Worm (Caenorhabditis elegans) whole organism, young adult: ENCODE measurements around the gene mmaa-1.

ENCODE experiments used
- B0019.2 ChIP-seq: fragments of 200-800 bp; sonication (Bioruptor generic); conservative IDR thresholded peaks from 2 replicates; pipeline ENCODE4 v1.3.6; 2022; ENCODE audit warnings: missing genetic modification reagents, missing genetic modification characterization, missing compliant biosample characterization
- B0261.1 ChIP-seq: sonication (generic microtip); optimal IDR thresholded peaks from 2 replicates; lab custom pipeline; 2016; ENCODE audit warnings: mild to moderate bottlenecking, missing genetic modification characterization, moderate library complexity, missing compliant biosample characterization
- B0336.3 ChIP-seq: fragments of 200-800 bp; sonication (Bioruptor generic); IDR thresholded peaks from 2 replicates; pipeline ENCODE4 v1.3.6; 2022; ENCODE audit warnings: missing genetic modification characterization, missing compliant biosample characterization
- F22D6.2 ChIP-seq: sonication (generic microtip); optimal IDR thresholded peaks from 2 replicates; lab custom pipeline; 2016; ENCODE audit warnings: mild to moderate bottlenecking, missing genetic modification characterization, missing compliant biosample characterization
- F33H1.4 ChIP-seq: fragments of 200-800 bp; sonication (Bioruptor generic); IDR thresholded peaks from 2 replicates; pipeline ENCODE4 v1.3.6; 2022; ENCODE audit warnings: missing genetic modification reagents, missing genetic modification characterization, missing compliant biosample characterization
- F37B4.10 ChIP-seq: fragments of 200-800 bp; sonication (Bioruptor generic); IDR thresholded peaks from 2 replicates; pipeline ENCODE4 v1.3.6; 2022; ENCODE audit warnings: missing genetic modification characterization, missing compliant biosample characterization
- K12H6.12 ChIP-seq: fragments of 200-800 bp; sonication (Bioruptor generic); optimal IDR thresholded peaks from 2 replicates; lab custom pipeline; 2018; ENCODE audit warnings: mild to moderate bottlenecking, missing genetic modification characterization, missing compliant biosample characterization
- Y53F4B.3 ChIP-seq: fragments of 200-800 bp; sonication (Bioruptor generic); IDR thresholded peaks from 2 replicates; pipeline ENCODE4 v1.3.6; 2022; ENCODE audit warnings: missing genetic modification reagents, missing genetic modification characterization, missing compliant biosample characterization
- Y53G8AR.9 ChIP-seq: fragments of 200-800 bp; sonication (Bioruptor generic); conservative IDR thresholded peaks from 2 replicates; pipeline ENCODE4 v1.3.6; 2022; ENCODE audit warnings: missing genetic modification reagents, missing genetic modification characterization, missing compliant biosample characterization
- Y56A3A.18 ChIP-seq: fragments of 200-800 bp; sonication (Bioruptor generic); IDR thresholded peaks from 2 replicates; pipeline ENCODE4 v1.3.6; 2022; ENCODE audit warnings: missing genetic modification reagents, missing genetic modification characterization, missing compliant biosample characterization
- akir-1 ChIP-seq: fragments of 200-800 bp; sonication (Bioruptor generic); optimal IDR thresholded peaks from 2 replicates; lab custom pipeline; 2018; ENCODE audit warnings: mild to moderate bottlenecking, missing genetic modification characterization, moderate library complexity, missing compliant biosample characterization
- atf-7 ChIP-seq: sonication (generic microtip); optimal IDR thresholded peaks from 2 replicates; lab custom pipeline; 2017; ENCODE audit warnings: mild to moderate bottlenecking, missing genetic modification characterization, missing compliant biosample characterization
- attf-3 ChIP-seq: fragments of 200-800 bp; sonication (Bioruptor generic); conservative IDR thresholded peaks from 2 replicates; pipeline ENCODE4 v1.3.6; 2022; ENCODE audit warnings: missing genetic modification reagents, missing genetic modification characterization, missing compliant biosample characterization
- bed-1 ChIP-seq: fragments of 200-800 bp; sonication (Bioruptor generic); IDR thresholded peaks from 2 replicates; pipeline ENCODE4 v1.3.6; 2022; ENCODE audit warnings: missing genetic modification reagents, missing genetic modification characterization, missing compliant biosample characterization
- ccch-3 ChIP-seq: fragments of 200-800 bp; sonication (Bioruptor generic); optimal IDR thresholded peaks from 2 replicates; lab custom pipeline; 2018; ENCODE audit warnings: mild to moderate bottlenecking, missing genetic modification characterization, missing compliant biosample characterization
- ceh-27 ChIP-seq: fragments of 200-800 bp; sonication (Bioruptor generic); optimal IDR thresholded peaks from 2 replicates; lab custom pipeline; 2018; ENCODE audit warnings: mild to moderate bottlenecking, missing genetic modification characterization, moderate library complexity, missing compliant biosample characterization
- chd-7 ChIP-seq: sonication (generic microtip); optimal IDR thresholded peaks from 2 replicates; lab custom pipeline; 2016; ENCODE audit warnings: mild to moderate bottlenecking, missing genetic modification characterization, moderate library complexity, missing compliant biosample characterization
- efl-1 ChIP-seq: fragments of 150-350 bp; optimal IDR thresholded peaks from 2 replicates; lab custom pipeline; 2014; ENCODE audit warnings: missing biosample characterization, missing genetic modification reagents, missing genetic modification characterization
- ekl-4 ChIP-seq: fragments of 200-800 bp; sonication (Bioruptor generic); IDR thresholded peaks from 2 replicates; pipeline ENCODE4 v1.3.6; 2022; ENCODE audit warnings: missing genetic modification reagents, missing genetic modification characterization, missing compliant biosample characterization
- him-1 ChIP-seq: sonication (generic microtip); optimal IDR thresholded peaks from 2 replicates; lab custom pipeline; 2016; ENCODE audit warnings: missing genotype, missing genetic modification reagents, missing genetic modification characterization, missing compliant biosample characterization
- hmg-20 ChIP-seq: fragments of 200-800 bp; sonication (Bioruptor generic); IDR thresholded peaks from 2 replicates; pipeline ENCODE4 v1.3.6; 2022; ENCODE audit warnings: missing genetic modification reagents, missing genetic modification characterization, missing compliant biosample characterization
- hsf-1 ChIP-seq: fragments of 200-800 bp; sonication (Bioruptor generic); IDR thresholded peaks from 2 replicates; pipeline ENCODE4 v1.3.6; 2022; ENCODE audit warnings: missing genetic modification reagents, missing genetic modification characterization, missing compliant biosample characterization
- lin-26 ChIP-seq: fragments of 200-800 bp; sonication (Bioruptor generic); IDR thresholded peaks from 2 replicates; pipeline ENCODE4 v1.3.6; 2022; ENCODE audit warnings: missing genetic modification reagents, missing genetic modification characterization, missing compliant biosample characterization
- lin-40 ChIP-seq: sonication (generic microtip); optimal IDR thresholded peaks from 2 replicates; lab custom pipeline; 2016; ENCODE audit warnings: missing genetic modification characterization, mild to moderate bottlenecking, missing compliant biosample characterization, missing genotype, missing genetic modification reagents
- lin-54 ChIP-seq: fragments of 200-800 bp; sonication (Bioruptor generic); optimal IDR thresholded peaks from 2 replicates; lab custom pipeline; 2018; ENCODE audit warnings: mild to moderate bottlenecking, missing genetic modification characterization, missing compliant biosample characterization
- lsl-1 ChIP-seq: fragments of 200-800 bp; sonication (Bioruptor generic); optimal IDR thresholded peaks from 2 replicates; lab custom pipeline; 2018; ENCODE audit warnings: mild to moderate bottlenecking, missing genetic modification characterization, moderate library complexity, missing compliant biosample characterization
- madf-6 ChIP-seq: fragments of 200-800 bp; sonication (Bioruptor generic); IDR thresholded peaks from 2 replicates; pipeline ENCODE4 v1.3.6; 2022; ENCODE audit warnings: missing genetic modification reagents, missing genetic modification characterization, missing compliant biosample characterization
- mcd-1 ChIP-seq: fragments of 200-800 bp; sonication (Bioruptor generic); IDR thresholded peaks from 2 replicates; pipeline ENCODE4 v1.3.6; 2022; ENCODE audit warnings: missing genetic modification reagents, missing genetic modification characterization, missing compliant biosample characterization
- mes-4 ChIP-seq: sonication (generic microtip); optimal IDR thresholded peaks from 2 replicates; lab custom pipeline; 2016; ENCODE audit warnings: missing genotype, missing genetic modification characterization, missing compliant biosample characterization
- nfyb-1 ChIP-seq: fragments of 200-800 bp; sonication (Bioruptor generic); IDR thresholded peaks from 2 replicates; pipeline ENCODE4 v1.3.6; 2022; ENCODE audit warnings: missing genetic modification reagents, missing genetic modification characterization, missing compliant biosample characterization
- nhr-120 ChIP-seq: fragments of 200-800 bp; sonication (Bioruptor generic); IDR thresholded peaks from 2 replicates; pipeline ENCODE4 v1.3.6; 2022; ENCODE audit warnings: missing genetic modification characterization, missing compliant biosample characterization
- nhr-27 ChIP-seq: fragments of 200-800 bp; sonication (Bioruptor generic); optimal IDR thresholded peaks from 2 replicates; lab custom pipeline; 2018; ENCODE audit warnings: mild to moderate bottlenecking, missing genetic modification characterization, moderate library complexity, missing compliant biosample characterization
- pha-4 ChIP-seq: fragments of 150-350 bp; sonication (generic microtip); optimal IDR thresholded peaks from 2 replicates; lab custom pipeline; 2014; ENCODE audit warnings: missing biosample characterization, missing genetic modification reagents, missing genetic modification characterization
- rcor-1 ChIP-seq: fragments of 200-800 bp; sonication (Bioruptor generic); IDR thresholded peaks from 2 replicates; pipeline ENCODE4 v1.3.6; 2022; ENCODE audit warnings: missing genetic modification reagents, missing genetic modification characterization, missing compliant biosample characterization
- rec-8 ChIP-seq, 2 experiments: sonication (generic microtip); optimal IDR thresholded peaks; 2 replicates each; lab custom pipeline; 2016; ENCODE audit warnings: mild to moderate bottlenecking in 2 of 2, missing genetic modification characterization in 2 of 2, missing genetic modification reagents in 2 of 2, missing genotype in 2 of 2, missing biosample characterization in 1 of 2, missing compliant biosample characterization in 1 of 2, moderate library complexity in 1 of 2
- repo-1 ChIP-seq: sonication (generic microtip); optimal IDR thresholded peaks from 2 replicates; lab custom pipeline; 2017; ENCODE audit warnings: mild to moderate bottlenecking, missing genetic modification characterization, missing compliant biosample characterization
- rpc-1 ChIP-seq, 2 experiments: fragments of 150-350 bp in 1 of 2; sonication (generic microtip) in 1 of 2; optimal IDR thresholded peaks; 2 replicates each; lab custom pipeline; 2014 to 2018; ENCODE audit warnings: missing biosample characterization in 1 of 2, missing genetic modification characterization in 1 of 2, missing genetic modification reagents in 1 of 2, missing genotype in 1 of 2
- snpc-3.4 ChIP-seq: sonication (generic microtip); optimal IDR thresholded peaks from 2 replicates; lab custom pipeline; 2017; ENCODE audit warnings: missing genetic modification characterization, mild to moderate bottlenecking, missing compliant biosample characterization, antibody characterized with exemption, moderate library complexity, missing genotype, missing genetic modification reagents
- snpc-4 ChIP-seq, 5 experiments: fragments of 150-350 bp in 1 of 5; sonication (generic microtip) in 4 of 5; optimal IDR thresholded peaks; 2 replicates each; lab custom pipeline; 2014 to 2018; ENCODE audit warnings: missing genetic modification characterization in 5 of 5, missing biosample characterization in 3 of 5, antibody characterized with exemption in 2 of 5, mild to moderate bottlenecking in 2 of 5, missing compliant biosample characterization in 2 of 5, missing genotype in 2 of 5, moderate library complexity in 2 of 5, missing genetic modification reagents in 1 of 5
- tbp1 ChIP-seq: fragments of 200-800 bp; sonication (Bioruptor generic); optimal IDR thresholded peaks from 2 replicates; lab custom pipeline; 2018; ENCODE audit warnings: mild to moderate bottlenecking, missing genetic modification characterization, missing compliant biosample characterization
- unc-130 ChIP-seq: sonication (generic microtip); optimal IDR thresholded peaks from 2 replicates; lab custom pipeline; 2016; ENCODE audit warnings: missing genetic modification reagents, missing genetic modification characterization, missing compliant biosample characterization
- zim-3 ChIP-seq: sonication (generic microtip); optimal IDR thresholded peaks from 2 replicates; lab custom pipeline; 2017; ENCODE audit warnings: mild to moderate bottlenecking, missing genetic modification characterization, moderate library complexity, missing compliant biosample characterization
- ztf-25 ChIP-seq: fragments of 200-800 bp; sonication (Bioruptor generic); IDR thresholded peaks from 2 replicates; pipeline ENCODE4 v1.3.6; 2022; ENCODE audit warnings: missing genetic modification reagents, missing genetic modification characterization, missing compliant biosample characterization
- ztf-26 ChIP-seq: sonication (generic microtip); optimal IDR thresholded peaks from 2 replicates; lab custom pipeline; 2017; ENCODE audit warnings: missing genetic modification characterization, missing compliant biosample characterization

The mmaa-1 gene

DNA sequence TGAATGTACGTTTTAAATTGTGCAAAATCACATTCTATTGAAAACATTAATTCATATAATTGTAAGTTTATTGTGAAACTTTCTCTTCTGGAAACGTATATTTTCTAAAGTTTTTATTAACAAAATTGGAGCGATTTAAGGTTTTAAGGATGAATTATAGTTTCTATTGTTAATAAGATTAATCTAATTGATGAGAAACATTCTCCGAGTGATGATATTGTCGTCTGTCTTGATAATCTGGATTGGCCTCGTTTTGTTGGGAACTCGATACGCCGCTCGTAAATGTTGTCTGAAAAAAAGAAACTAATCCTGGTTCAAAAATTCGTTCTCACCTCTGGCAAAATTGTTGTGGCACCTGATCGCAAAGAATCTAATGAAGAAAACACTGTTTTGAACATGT is 5.3 kb upstream of the mmaa-1 start (continued):
- no peak for TF ChIP-seq ccch-3 (GFP tag; lab: Kevin White, UChicago)
- peak; percentile 25 for TF ChIP-seq lin-54 (GFP tag; lab: Kevin White, UChicago)
- peak; percentile 62; the same call in 1 of the 2 replicates for TF ChIP-seq ekl-4 (GFP tag; lab: Robert Waterston, UW)
- TF ChIP-seq Y53G8AR.9 (GFP tag; lab: Robert Waterston, UW) = 0 out of 2 replicates have a peak, but pooled peaks have one; percentile 33
- TF ChIP-seq ztf-25 (GFP tag; lab: Robert Waterston, UW) = no peak
- TF ChIP-seq K12H6.12 (tag; lab: Kevin White, UChicago) = no peak
- TF ChIP-seq madf-6 (GFP tag; lab: Robert Waterston, UW) = peak; percentile 67
- no peak for TF ChIP-seq rcor-1 (GFP tag; lab: Robert Waterston, UW)
- TF ChIP-seq snpc-4 (GFP tag; optimal IDR thresholded peaks at IDR 0.05; lab: Kevin White, UChicago) = no peak
- TF ChIP-seq snpc-4 (tag; optimal IDR thresholded peaks at IDR 0.05; lab: Kevin White, UChicago) = no peak
- TF ChIP-seq lin-26 (GFP tag; lab: Robert Waterston, UW) = no peak
- TF ChIP-seq F37B4.10 (GFP tag; lab: Robert Waterston, UW) = no peak
- 0 out of 2 replicates have a peak, but pooled peaks have one; percentile 5 for TF ChIP-seq F33H1.4
- no peak for TF ChIP-seq atf-7 (tag; lab: Kevin White, UChicago)
- no peak for TF ChIP-seq B0261.1
- TF ChIP-seq hsf-1 (GFP tag; lab: Robert Waterston, UW) = no peak
- TF ChIP-seq ztf-26 (tag; lab: Kevin White, UChicago) = no peak
- no peak for TF ChIP-seq Y53F4B.3 (GFP tag; lab: Robert Waterston, UW)
- TF ChIP-seq nhr-27 (tag; lab: Kevin White, UChicago) = no peak
- TF ChIP-seq mcd-1 (GFP tag; lab: Robert Waterston, UW) = no peak
- TF ChIP-seq rec-8 (tag; optimal IDR thresholded peaks at IDR 0.05; lab: Kevin White, UChicago) = no peak
- TF ChIP-seq ceh-27 (GFP tag; lab: Kevin White, UChicago) = no peak
- TF ChIP-seq lsl-1 (GFP tag; lab: Kevin White, UChicago) = no peak

DNA sequence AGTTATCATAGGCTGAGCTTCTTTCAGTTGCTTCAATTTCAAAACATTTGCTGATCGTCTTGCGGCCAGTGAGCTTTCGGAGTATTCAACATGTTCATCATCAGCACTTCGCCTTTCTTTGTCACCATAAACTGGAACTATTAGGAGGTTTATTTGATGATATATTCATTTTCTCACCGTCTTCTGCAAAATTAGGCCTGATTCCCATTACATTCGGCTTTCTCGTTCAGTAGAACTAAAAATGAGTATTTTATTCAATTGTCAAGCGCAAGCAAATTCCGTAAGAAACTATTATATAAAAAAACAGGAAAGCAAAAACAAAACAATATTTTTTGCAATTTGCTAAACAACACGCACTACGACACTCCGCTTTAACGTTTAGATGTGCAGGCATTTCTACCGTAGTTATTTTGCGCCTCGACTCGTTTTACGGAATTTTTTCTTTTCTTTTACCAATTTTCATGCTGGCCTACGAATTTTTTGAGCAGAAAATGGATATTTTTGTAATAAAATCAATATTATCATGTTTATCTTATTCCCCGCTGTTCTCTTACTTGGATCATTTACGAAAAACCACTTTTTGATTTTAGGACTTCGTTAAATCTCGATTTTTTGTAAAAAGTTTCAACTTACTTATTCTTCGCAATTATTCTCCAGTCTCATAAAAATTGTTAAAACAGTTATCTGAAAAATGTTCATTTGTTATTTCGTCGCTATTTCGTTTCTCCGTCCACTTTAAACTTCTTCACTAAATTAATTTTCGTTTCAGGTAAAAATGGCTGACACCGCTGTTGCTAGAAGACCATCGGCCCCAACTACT is 4.0 kb upstream of the mmaa-1 start, which contains the start of the genes farl-11 and rpl-33:
TSS of gene farl-11 (minus strand) at position 242 of the 820 bp plus-strand sequence.
TSS of gene rpl-33 (plus strand) at position 770 of the 820 bp plus-strand sequence.
- no peak for TF ChIP-seq mes-4 (tag; lab: Kevin White, UChicago)
- TF ChIP-seq snpc-3.4 = no peak
- no peak for TF ChIP-seq B0261.1
- no peak for TF ChIP-seq zim-3 (tag; lab: Kevin White, UChicago)
- no peak for TF ChIP-seq F22D6.2 (tag; lab: Kevin White, UChicago)
- TF ChIP-seq pha-4 (tag; lab: Kevin White, UChicago) = peak; percentile 76
- TF ChIP-seq rpc-1 (optimal IDR thresholded peaks at IDR 0.05; lab: Kevin White, UChicago) = no peak
- no peak for TF ChIP-seq rpc-1 (tag; optimal IDR thresholded peaks at IDR 0.05; lab: Kevin White, UChicago)
- TF ChIP-seq nfyb-1 (GFP tag; lab: Robert Waterston, UW) = no peak
- TF ChIP-seq lsl-1 (GFP tag; lab: Kevin White, UChicago) = peak; percentile 73
- TF ChIP-seq lin-26 (GFP tag; lab: Robert Waterston, UW) = no peak
- no peak for TF ChIP-seq snpc-4 (GFP tag; optimal IDR thresholded peaks at IDR 0.05; lab: Kevin White, UChicago)
- peak in 3 of 4 experiments; percentile 33 to 65 (median 33) for TF ChIP-seq snpc-4 (tag; optimal IDR thresholded peaks at IDR 0.05; lab: Kevin White, UChicago)
- no peak for TF ChIP-seq B0336.3 (GFP tag; lab: Robert Waterston, UW)
- no peak for TF ChIP-seq atf-7 (tag; lab: Kevin White, UChicago)
- peak; percentile 29 for TF ChIP-seq tbp1 (GFP tag; lab: Kevin White, UChicago)
- peak; percentile 99 for TF ChIP-seq attf-3 (GFP tag; lab: Robert Waterston, UW)
- no peak for TF ChIP-seq Y56A3A.18
- TF ChIP-seq him-1 (tag; lab: Kevin White, UChicago) = no peak
- no peak for TF ChIP-seq akir-1 (GFP tag; lab: Kevin White, UChicago)
- peak; percentile 25 for TF ChIP-seq lin-40 (tag; lab: Kevin White, UChicago)
- no peak for TF ChIP-seq hmg-20 (GFP tag; lab: Robert Waterston, UW)
- TF ChIP-seq K12H6.12 (tag; lab: Kevin White, UChicago) = peak; percentile 56
- no peak for TF ChIP-seq nhr-120 (GFP tag; lab: Robert Waterston, UW)
- no peak for TF ChIP-seq B0019.2
- TF ChIP-seq repo-1 (tag; lab: Kevin White, UChicago) = no peak
- TF ChIP-seq bed-1 (GFP tag; lab: Robert Waterston, UW) = no peak
- TF ChIP-seq efl-1 (GFP tag; lab: Kevin White, UChicago) = peak; percentile 18
- no peak for TF ChIP-seq unc-130 (GFP tag; lab: Kevin White, UChicago)
- no peak for TF ChIP-seq chd-7 (tag; lab: Kevin White, UChicago)
- TF ChIP-seq lin-54 (GFP tag; lab: Kevin White, UChicago) = peak; percentile 31
